Fruit fly (Drosophila melanogaster) whole organism, embryonic: ENCODE data around the gene CaMKII.

ENCODE experiments used
- Atf6 ChIP-seq: fragments of 200-800 bp; sonication (Bioruptor generic); IDR thresholded peaks from 2 replicates; pipeline ENCODE4 v1.3.6; 2022; ENCODE audit warnings: missing biosample characterization, missing genetic modification characterization
- CG10267 ChIP-seq: fragments of 200-800 bp; sonication (Bioruptor generic); optimal IDR thresholded peaks from 2 replicates; lab custom pipeline; 2018; ENCODE audit warnings: missing biosample characterization, mild to moderate bottlenecking, missing genetic modification characterization, moderate library complexity
- CG10959 ChIP-seq: fragments of 200-800 bp; sonication (Bioruptor generic); IDR thresholded peaks from 2 replicates; pipeline ENCODE4 v1.3.6; 2022; ENCODE audit warnings: missing biosample characterization, missing genetic modification characterization
- CG11696 ChIP-seq: fragments of 200-800 bp; sonication (Bioruptor generic); IDR thresholded peaks from 2 replicates; pipeline ENCODE4 v1.3.6; 2022; ENCODE audit warnings: missing biosample characterization, missing genetic modification characterization
- CG11723 ChIP-seq: fragments of 200-800 bp; sonication (Bioruptor generic); optimal IDR thresholded peaks from 2 replicates; lab custom pipeline; 2017; ENCODE audit warnings: missing biosample characterization, mild to moderate bottlenecking, missing genetic modification characterization
- CG12391 ChIP-seq: fragments of 200-800 bp; sonication (Bioruptor generic); optimal IDR thresholded peaks from 3 replicates; lab custom pipeline; 2018; ENCODE audit warnings: missing biosample characterization, mild to moderate bottlenecking, missing genetic modification characterization, moderate library complexity
- CG12744 ChIP-seq: fragments of 200-800 bp; sonication (Bioruptor generic); optimal IDR thresholded peaks from 2 replicates; lab custom pipeline; 2016; ENCODE audit warnings: missing biosample characterization, missing genetic modification characterization
- CG14014 ChIP-seq: fragments of 200-800 bp; sonication (Bioruptor generic); IDR thresholded peaks from 2 replicates; pipeline ENCODE4 v1.3.6; 2022; ENCODE audit warnings: missing biosample characterization, missing genetic modification characterization
- CG14050 ChIP-seq: fragments of 200-800 bp; sonication (Bioruptor generic); IDR thresholded peaks from 3 replicates; pipeline ENCODE4 v1.3.6; 2022; ENCODE audit warnings: missing biosample characterization, missing genetic modification characterization
- CG15073 ChIP-seq: fragments of 200-800 bp; sonication (Bioruptor generic); optimal IDR thresholded peaks from 2 replicates; lab custom pipeline; 2016; ENCODE audit warnings: missing biosample characterization, missing genetic modification characterization
- CG15269 ChIP-seq: fragments of 200-800 bp; sonication (Bioruptor generic); optimal IDR thresholded peaks from 2 replicates; lab custom pipeline; 2018; ENCODE audit warnings: missing biosample characterization, mild to moderate bottlenecking, missing genetic modification characterization, moderate library complexity
- CG1529 ChIP-seq: fragments of 200-800 bp; sonication (Bioruptor generic); optimal IDR thresholded peaks from 3 replicates; lab custom pipeline; 2018; ENCODE audit warnings: missing biosample characterization, missing genetic modification characterization
- CG15696 ChIP-seq: fragments of 200-800 bp; sonication (Bioruptor generic); optimal IDR thresholded peaks from 2 replicates; lab custom pipeline; 2019; ENCODE audit warnings: missing biosample characterization, mild to moderate bottlenecking, missing genetic modification characterization, moderate library complexity
- CG16863 ChIP-seq: fragments of 200-800 bp; sonication (Bioruptor generic); optimal IDR thresholded peaks from 3 replicates; lab custom pipeline; 2016; ENCODE audit warnings: missing biosample characterization, missing genetic modification characterization
- CG17359 ChIP-seq: fragments of 200-800 bp; sonication (Bioruptor generic); optimal IDR thresholded peaks from 3 replicates; lab custom pipeline; 2018; ENCODE audit warnings: missing biosample characterization, mild to moderate bottlenecking, missing genetic modification characterization, moderate library complexity
- CG17568 ChIP-seq: fragments of 200-800 bp; sonication (Bioruptor generic); optimal IDR thresholded peaks from 2 replicates; lab custom pipeline; 2018; ENCODE audit warnings: missing biosample characterization, mild to moderate bottlenecking, missing genetic modification characterization, moderate library complexity
- CG17912 ChIP-seq: fragments of 200-800 bp; sonication (Bioruptor generic); optimal IDR thresholded peaks from 2 replicates; lab custom pipeline; 2018; ENCODE audit warnings: missing biosample characterization, mild to moderate bottlenecking, missing genetic modification characterization
- CG1792 ChIP-seq: fragments of 200-800 bp; sonication (Bioruptor generic); optimal IDR thresholded peaks from 2 replicates; lab custom pipeline; 2016; ENCODE audit warnings: missing biosample characterization, missing genetic modification characterization
- CG2202 ChIP-seq: fragments of 200-800 bp; sonication (Bioruptor generic); optimal IDR thresholded peaks from 2 replicates; lab custom pipeline; 2018; ENCODE audit warnings: missing biosample characterization, mild to moderate bottlenecking, missing genetic modification characterization
- CG31224 ChIP-seq: fragments of 200-800 bp; sonication (Bioruptor generic); IDR thresholded peaks from 2 replicates; pipeline ENCODE4 v1.3.6; 2022; ENCODE audit warnings: missing biosample characterization, missing genetic modification characterization
- CG3726 ChIP-seq: fragments of 200-800 bp; sonication (Bioruptor generic); IDR thresholded peaks from 3 replicates; pipeline ENCODE4, ENCODE4 v1.3.6; 2022; ENCODE audit warnings: missing biosample characterization, missing genetic modification characterization
- CG7987 ChIP-seq: fragments of 200-800 bp; sonication (Bioruptor generic); optimal IDR thresholded peaks from 2 replicates; lab custom pipeline; 2018; ENCODE audit warnings: missing biosample characterization, mild to moderate bottlenecking, missing genetic modification characterization, moderate library complexity
- CG9609 ChIP-seq: fragments of 200-800 bp; sonication (Bioruptor generic); optimal IDR thresholded peaks from 3 replicates; lab custom pipeline; 2016; ENCODE audit warnings: missing biosample characterization, missing genetic modification characterization
- Camta ChIP-seq: fragments of 200-800 bp; sonication (Bioruptor generic); optimal IDR thresholded peaks from 2 replicates; lab custom pipeline; 2016; ENCODE audit warnings: missing biosample characterization, missing genetic modification characterization
- HLH4C ChIP-seq: fragments of 200-800 bp; sonication (Bioruptor generic); IDR thresholded peaks from 3 replicates; pipeline ENCODE4 v1.3.6; 2022; ENCODE audit warnings: missing biosample characterization, missing genetic modification characterization; ENCODE audit not compliant: partially characterized antibody
- Kr ChIP-seq: fragments of 200-800 bp; sonication (Bioruptor generic); optimal IDR thresholded peaks from 2 replicates; lab custom pipeline; 2017; ENCODE audit warnings: missing biosample characterization, mild to moderate bottlenecking, missing genetic modification characterization
- Max ChIP-seq: fragments of 200-800 bp; sonication (Bioruptor generic); optimal IDR thresholded peaks from 2 replicates; lab custom pipeline; 2016; ENCODE audit warnings: missing biosample characterization, mild to moderate bottlenecking, missing genetic modification characterization
- NK7.1 ChIP-seq: fragments of 200-800 bp; sonication (Bioruptor generic); optimal IDR thresholded peaks from 3 replicates; lab custom pipeline; 2016; ENCODE audit warnings: missing biosample characterization, missing genetic modification characterization
- Oaz ChIP-seq: fragments of 200-800 bp; sonication (Bioruptor generic); IDR thresholded peaks from 2 replicates; pipeline ENCODE4 v1.3.6; 2022; ENCODE audit warnings: missing biosample characterization, missing genetic modification characterization
- Oli ChIP-seq: fragments of 200-800 bp; sonication (Bioruptor generic); optimal IDR thresholded peaks from 2 replicates; lab custom pipeline; 2018; ENCODE audit warnings: missing biosample characterization, mild to moderate bottlenecking, missing genetic modification characterization, moderate library complexity
- Ravus ChIP-seq: fragments of 200-800 bp; sonication (Bioruptor generic); IDR thresholded peaks from 2 replicates; pipeline ENCODE4 v1.3.6; 2022; ENCODE audit warnings: missing biosample characterization, missing genetic modification characterization
- Rfx ChIP-seq: fragments of 200-800 bp; sonication (Bioruptor generic); IDR thresholded peaks from 2 replicates; pipeline ENCODE4 v1.3.6; 2022; ENCODE audit warnings: missing biosample characterization, missing genetic modification characterization
- Sox100B ChIP-seq: fragments of 200-800 bp; sonication (Bioruptor generic); optimal IDR thresholded peaks from 3 replicates; lab custom pipeline; 2018; ENCODE audit warnings: missing biosample characterization, mild to moderate bottlenecking, missing genetic modification characterization
- Stat92E ChIP-seq, 3 experiments: fragments of >200 bp in 2 of 3; fragments of 200-800 bp in 1 of 3; sonication (Bioruptor generic) in 1 of 3; optimal IDR thresholded peaks; 2 replicates each; lab custom pipeline; 2017 to 2019; ENCODE audit warnings: missing biosample characterization in 3 of 3, missing genetic modification characterization in 3 of 3, mild to moderate bottlenecking in 1 of 3, moderate library complexity in 1 of 3
- TFAM ChIP-seq: fragments of 200-800 bp; sonication (Bioruptor generic); optimal IDR thresholded peaks from 2 replicates; lab custom pipeline; 2017; ENCODE audit warnings: missing biosample characterization, missing genetic modification characterization, inconsistent platforms
- al ChIP-seq: fragments of 200-800 bp; sonication (Bioruptor generic); IDR thresholded peaks from 2 replicates; pipeline ENCODE4 v1.3.6; 2022; ENCODE audit warnings: missing biosample characterization, missing genetic modification characterization
- bcd ChIP-seq: fragments of 200-800 bp; sonication (Bioruptor generic); optimal IDR thresholded peaks from 2 replicates; lab custom pipeline; 2017; ENCODE audit warnings: missing biosample characterization, mild to moderate bottlenecking, missing genetic modification characterization
- chif ChIP-seq, 2 experiments: fragments of 200-800 bp; sonication (Bioruptor generic); optimal IDR thresholded peaks; 3 replicates each; lab custom pipeline; 2016; ENCODE audit warnings: missing biosample characterization in 2 of 2, missing genetic modification characterization in 2 of 2
- chn ChIP-seq: fragments of 200-800 bp; sonication (Bioruptor generic); optimal IDR thresholded peaks from 2 replicates; lab custom pipeline; 2016; ENCODE audit warnings: missing biosample characterization, missing genetic modification characterization
- da ChIP-seq: fragments of 200-800 bp; sonication (Bioruptor generic); optimal IDR thresholded peaks from 2 replicates; lab custom pipeline; 2016; ENCODE audit warnings: missing biosample characterization, missing genetic modification characterization
- danr ChIP-seq: fragments of 200-800 bp; sonication (Bioruptor generic); IDR thresholded peaks from 2 replicates; pipeline ENCODE4 v1.3.6; 2022; ENCODE audit warnings: missing biosample characterization, missing genetic modification characterization
- fd96Cb ChIP-seq: fragments of 200-800 bp; sonication (Bioruptor generic); optimal IDR thresholded peaks from 2 replicates; lab custom pipeline; 2018; ENCODE audit warnings: missing biosample characterization, mild to moderate bottlenecking, missing genetic modification characterization, moderate library complexity
- lmd ChIP-seq: fragments of 200-800 bp; sonication (Bioruptor generic); IDR thresholded peaks from 2 replicates; pipeline ENCODE4 v1.3.6; 2022; ENCODE audit warnings: missing biosample characterization, missing genetic modification characterization
- luna ChIP-seq: fragments of 200-800 bp; sonication (Bioruptor generic); optimal IDR thresholded peaks from 2 replicates; lab custom pipeline; 2016; ENCODE audit warnings: missing biosample characterization, missing genetic modification characterization
- onecut ChIP-seq: fragments of 200-800 bp; sonication (Bioruptor generic); IDR thresholded peaks from 2 replicates; pipeline ENCODE4 v1.3.6; 2022; ENCODE audit warnings: missing biosample characterization, missing genetic modification characterization
- peb ChIP-seq: fragments of 200-800 bp; sonication (Bioruptor generic); IDR thresholded peaks from 2 replicates; pipeline ENCODE4 v1.3.6; 2022; ENCODE audit warnings: missing biosample characterization, missing genetic modification characterization
- salm ChIP-seq: fragments of 200-800 bp; sonication (Bioruptor generic); optimal IDR thresholded peaks from 2 replicates; lab custom pipeline; 2018; ENCODE audit warnings: missing biosample characterization, mild to moderate bottlenecking, missing genetic modification characterization
- tin ChIP-seq: fragments of 200-800 bp; sonication (Bioruptor generic); optimal IDR thresholded peaks from 3 replicates; lab custom pipeline; 2016; ENCODE audit warnings: missing biosample characterization, missing genetic modification characterization
- twi ChIP-seq: fragments of 200-800 bp; optimal IDR thresholded peaks from 2 replicates; lab custom pipeline; 2019; ENCODE audit warnings: missing biosample characterization, mild to moderate bottlenecking, missing genetic modification characterization, moderate library complexity
- vnd ChIP-seq: fragments of 200-800 bp; sonication (Bioruptor generic); IDR thresholded peaks from 3 replicates; pipeline ENCODE4 v1.3.6; 2022; ENCODE audit warnings: missing biosample characterization, missing genetic modification characterization; ENCODE audit not compliant: partially characterized antibody
- zen ChIP-seq: fragments of 200-800 bp; sonication (Bioruptor generic); optimal IDR thresholded peaks from 3 replicates; lab custom pipeline; 2018; ENCODE audit warnings: missing biosample characterization, mild to moderate bottlenecking, missing genetic modification characterization, moderate library complexity

The CaMKII gene

dm6 chr4:989058-989770 lies 64.3 kb downstream of the CaMKII start, which contains the start of gene toy (continued):
- TF ChIP-seq HLH4C (GFP tag; lab: Robert Waterston, UW) (no peak), peb (GFP tag; lab: Robert Waterston, UW) (no peak), al (no peak), CG10267 (no peak), CG17359 (no peak), CG12391 (tag; lab: Kevin White, UChicago) (no peak), lmd (GFP tag; lab: Robert Waterston, UW) (no peak), CG2202 (tag; lab: Kevin White, UChicago) (no peak), da (GFP tag; lab: Kevin White, UChicago) (no peak), zen (tag; lab: Kevin White, UChicago) (peak; percentile 92), CG15696 (no peak), chn (no peak), Kr (GFP tag; lab: Kevin White, UChicago) (no peak), NK7.1 (GFP tag; lab: Kevin White, UChicago) (no peak), Sox100B (GFP tag; lab: Kevin White, UChicago) (no peak), CG31224 (no peak), CG3726 (GFP tag; lab: Robert Waterston, UW) (no peak), TFAM (GFP tag; lab: Kevin White, UChicago) (no peak), CG17912 (GFP tag; lab: Kevin White, UChicago) (peak; percentile 64), CG17568 (no peak), CG11723 (GFP tag; lab: Kevin White, UChicago) (no peak), CG1529 (GFP tag; lab: Kevin White, UChicago) (no peak), CG12744 (GFP tag; lab: Kevin White, UChicago) (no peak), Max (GFP tag; lab: Kevin White, UChicago) (no peak), twi (tag; lab: Kevin White, UChicago) (peak; percentile 43), CG15269 (tag; lab: Kevin White, UChicago) (no peak), Oli (tag; lab: Kevin White, UChicago) (no peak), CG1792 (GFP tag; lab: Kevin White, UChicago) (no peak), Camta (GFP tag; lab: Kevin White, UChicago) (no peak), CG14014 (GFP tag; lab: Robert Waterston, UW) (no peak), CG10959 (GFP tag; lab: Robert Waterston, UW) (no peak), CG9609 (GFP tag; lab: Kevin White, UChicago) (no peak), CG11696 (no peak), Rfx (GFP tag; lab: Robert Waterston, UW) (no peak), bcd (GFP tag; lab: Kevin White, UChicago) (no peak), onecut (GFP tag; lab: Robert Waterston, UW) (no peak), Atf6 (no peak), Oaz (GFP tag; lab: Robert Waterston, UW) (no peak), luna (no peak), CG14050 (GFP tag; lab: Robert Waterston, UW) (no peak), vnd (GFP tag; lab: Robert Waterston, UW) (no peak), salm (no peak), Ravus (no peak), fd96Cb (no peak), chif (GFP tag; optimal IDR thresholded peaks at IDR 0.05; lab: Kevin White, UChicago) (peak in 1 of 2 experiments; percentile 44), tin (GFP tag; lab: Kevin White, UChicago) (no peak), CG16863 (GFP tag; lab: Kevin White, UChicago) (no peak), Stat92E (GFP tag; optimal IDR thresholded peaks at IDR 0.05; lab: Kevin White, UChicago) (no peak), CG7987 (GFP tag; lab: Kevin White, UChicago) (no peak), danr (GFP tag; lab: Robert Waterston, UW) (no peak), CG15073 (GFP tag; lab: Kevin White, UChicago) (no peak)
